Fruit fly (Drosophila melanogaster): ENCODE data around the gene Fum2.

- TF ChIP-seq CG8478 (optimal IDR thresholded peaks at IDR 0.05) (no peak), CTCF (optimal IDR thresholded peaks at IDR 0.05) (no peak)
Measured at dm6 chrX:6677826-6678489, 3.6 kb upstream of the Fum2 start, which contains the start of gene Fum1.

Measured in S2 (cell line).